Worm (Caenorhabditis elegans) whole organism, dauer: ENCODE results near the gene F52E1.5.

Experiments used
- unc-62 ChIP-seq: sonication (generic microtip); optimal IDR thresholded peaks from 2 replicates; lab custom pipeline; 2017; ENCODE audit warnings: missing biosample characterization, missing genetic modification reagents, missing genetic modification characterization

The F52E1.5 gene

DNA sequence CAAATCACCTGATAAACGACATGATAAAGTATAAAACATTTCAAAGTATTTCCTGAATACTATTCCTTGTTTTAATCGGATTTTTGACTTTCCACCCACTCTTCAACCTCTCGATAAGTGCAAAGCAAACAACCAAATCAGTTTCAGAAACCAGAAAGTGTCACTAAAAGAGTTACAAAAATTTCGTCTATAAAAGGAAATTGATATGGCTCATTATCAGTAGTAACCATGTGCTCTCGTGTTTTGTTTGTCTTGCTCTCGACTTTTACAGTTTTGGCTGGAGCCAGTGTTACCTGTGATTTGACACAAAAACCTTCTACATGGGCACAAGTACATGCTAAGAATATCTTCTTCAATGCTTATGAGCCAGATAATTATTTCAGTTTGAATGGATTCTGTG lies 4.4 kb downstream of the F52E1.5 start, which contains the start of gene F52E1.14:
Gene F52E1.14 (plus strand): TSS at position 207 of the 400 bp plus-strand sequence.
- no peak for TF ChIP-seq unc-62

DNA sequence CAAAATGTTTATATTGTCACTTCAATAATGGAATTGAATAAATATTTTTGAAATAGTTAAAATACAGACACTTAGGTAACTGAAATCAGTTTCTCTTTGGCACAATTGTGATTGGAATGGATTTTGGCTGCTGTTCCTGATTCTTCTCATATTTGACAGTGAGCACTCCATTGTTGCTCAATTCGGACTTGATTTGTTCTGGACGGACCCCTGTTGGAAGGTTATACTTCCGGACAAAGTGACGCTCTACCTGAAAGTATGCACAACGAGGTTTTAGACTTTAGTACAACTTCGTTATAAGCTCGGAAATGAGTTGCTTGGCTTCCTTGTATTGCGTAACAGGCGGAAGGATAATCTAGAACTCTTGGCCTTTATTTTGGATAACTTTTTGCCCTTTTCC lies 5.5 kb downstream of the F52E1.5 start:
- TF ChIP-seq unc-62, result no peak

DNA sequence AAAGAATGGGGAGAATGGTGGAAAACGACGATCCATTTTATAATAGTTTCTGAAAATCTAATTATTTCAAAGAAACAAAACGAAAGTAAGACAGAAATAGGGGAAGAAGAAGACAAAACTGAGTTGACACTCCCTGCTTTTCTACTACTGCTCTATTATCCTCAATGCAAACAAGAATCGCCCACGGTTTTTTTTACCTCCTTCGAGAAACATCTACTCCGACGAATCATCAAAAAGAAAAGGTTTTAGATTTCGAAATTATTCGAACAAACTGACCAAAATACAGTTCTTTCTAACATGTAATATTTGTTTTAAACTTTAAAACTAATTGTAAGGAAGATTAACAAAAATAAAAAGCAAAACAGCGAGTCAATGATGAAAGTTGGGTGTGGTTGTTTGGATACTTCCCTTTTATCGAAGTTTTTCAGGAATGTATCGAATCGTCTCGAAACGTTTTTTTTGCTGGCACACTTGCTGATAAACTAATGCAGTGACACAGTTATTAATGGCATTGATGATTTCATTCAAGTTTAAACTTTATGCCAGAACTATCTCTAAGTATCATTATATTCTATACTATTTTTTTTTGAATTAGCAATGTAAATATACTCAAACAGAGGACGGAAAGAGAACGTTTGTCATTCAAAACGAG lies 6.7 kb downstream of the F52E1.5 start, which contains the start of gene hsp-17:
Gene hsp-17 (minus strand): TSS at position 51 of the 652 bp plus-strand sequence.
- no peak for TF ChIP-seq unc-62

DNA sequence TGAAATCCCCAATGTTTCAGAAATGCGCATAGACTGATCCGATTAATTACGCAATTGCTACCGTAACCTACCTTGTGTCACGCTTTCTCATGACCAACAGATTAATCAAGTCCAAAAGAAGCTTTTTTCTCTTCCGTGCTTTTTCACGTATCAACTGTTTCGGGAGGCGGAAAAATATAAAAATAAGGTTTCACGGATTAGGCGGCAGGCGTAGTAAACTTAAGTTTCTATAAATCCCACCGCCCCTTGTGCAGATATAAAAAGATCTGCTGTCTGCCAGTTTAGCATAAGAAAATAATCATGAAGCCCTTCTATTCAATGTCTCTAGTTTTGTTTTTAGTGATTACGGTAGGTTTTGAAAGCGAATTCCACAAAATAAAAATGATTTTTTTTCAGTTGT lies 7.8 kb downstream of the F52E1.5 start, which contains the start of gene gcy-7:
Gene gcy-7 (plus strand): TSS at position 301 of the 400 bp plus-strand sequence.
- no peak for TF ChIP-seq unc-62

DNA sequence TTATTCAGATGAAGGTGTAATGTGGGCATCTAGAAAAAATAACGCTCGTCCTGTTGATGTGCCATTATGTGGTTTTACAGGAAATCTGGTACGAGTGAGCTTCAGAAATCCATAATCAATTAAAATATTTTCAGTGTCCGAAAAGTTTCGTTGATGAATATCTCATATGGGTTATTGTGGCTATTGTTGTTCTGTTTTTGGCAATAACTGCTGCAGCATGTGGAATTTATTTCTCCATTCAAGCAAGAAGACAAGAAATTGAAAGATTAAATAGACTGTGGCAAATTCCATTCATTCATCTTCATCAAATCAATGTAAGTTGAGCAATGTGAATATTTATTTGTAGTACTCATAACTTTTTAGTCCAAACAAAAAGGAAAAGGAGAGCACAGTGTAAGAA lies 10.0 kb downstream of the F52E1.5 start:
- no peak for TF ChIP-seq unc-62

DNA sequence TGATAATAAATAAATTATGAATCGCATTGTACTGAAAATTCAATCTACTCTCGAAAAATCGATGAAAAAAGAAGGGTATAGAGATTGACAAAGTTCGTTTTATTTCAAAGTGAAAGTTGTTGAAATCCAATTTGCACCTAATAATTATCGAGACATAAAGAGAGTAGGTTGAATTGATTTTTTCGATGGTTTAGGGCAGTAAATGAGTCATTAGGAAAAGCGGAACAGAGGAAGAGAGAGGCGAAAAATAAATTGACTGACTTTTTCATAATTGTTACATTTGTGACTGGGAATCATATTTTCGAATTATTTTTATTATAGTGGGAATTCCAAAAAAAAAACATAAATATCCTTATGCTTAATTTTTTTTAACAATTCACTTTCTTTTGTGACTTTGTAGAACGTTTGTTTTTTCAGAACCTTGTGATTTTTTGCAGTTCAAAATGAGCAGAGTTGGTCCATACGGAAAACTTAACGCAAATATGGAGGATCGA lies 15.1 kb downstream of the F52E1.5 start, which contains the start of the genes pho-6 and F52E1.3:
Gene pho-6 (minus strand): TSS at position 101 of the 494 bp plus-strand sequence.
Gene F52E1.3 (plus strand): TSS at position 444 of the 494 bp plus-strand sequence.
- TF ChIP-seq unc-62, result no peak

DNA sequence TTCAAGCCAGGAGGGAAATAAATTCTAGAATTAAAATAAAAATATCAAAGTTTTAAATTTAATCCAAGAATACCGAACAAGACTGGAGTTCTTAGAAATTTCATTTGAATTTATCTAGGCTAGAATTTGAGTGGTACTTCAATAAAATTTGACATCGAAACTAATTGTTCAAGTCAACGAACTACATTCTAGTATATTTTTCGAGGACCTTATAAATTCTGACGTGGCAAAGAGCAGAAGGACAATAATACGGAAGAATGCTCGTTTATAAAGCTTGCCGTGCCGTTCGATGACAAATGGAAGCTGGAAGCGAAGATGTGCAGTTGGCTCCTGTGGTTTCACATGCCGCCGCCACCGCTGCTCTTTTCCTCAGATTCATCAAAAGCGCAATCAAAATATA lies 21.5 kb downstream of the F52E1.5 start:
- no peak for TF ChIP-seq unc-62

DNA sequence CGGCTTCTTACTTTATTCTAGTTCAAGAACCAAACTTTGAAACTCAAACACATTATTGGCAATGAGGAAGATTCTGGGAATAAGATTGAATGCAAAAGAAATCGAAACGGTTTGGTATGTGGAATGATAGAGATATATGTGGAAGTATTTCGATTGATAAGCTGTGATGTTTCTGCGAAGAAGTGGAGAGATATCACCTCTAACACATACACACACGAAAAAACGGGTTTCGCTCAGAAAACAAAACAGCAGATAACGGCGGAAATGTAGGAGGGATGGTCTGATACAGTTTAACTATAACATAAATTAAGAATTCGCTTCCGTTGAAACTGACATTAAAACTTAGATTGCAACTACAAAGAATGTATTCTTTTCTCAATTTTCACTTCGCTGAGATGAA lies 22.0 kb downstream of the F52E1.5 start:
- TF ChIP-seq unc-62, result no peak

DNA sequence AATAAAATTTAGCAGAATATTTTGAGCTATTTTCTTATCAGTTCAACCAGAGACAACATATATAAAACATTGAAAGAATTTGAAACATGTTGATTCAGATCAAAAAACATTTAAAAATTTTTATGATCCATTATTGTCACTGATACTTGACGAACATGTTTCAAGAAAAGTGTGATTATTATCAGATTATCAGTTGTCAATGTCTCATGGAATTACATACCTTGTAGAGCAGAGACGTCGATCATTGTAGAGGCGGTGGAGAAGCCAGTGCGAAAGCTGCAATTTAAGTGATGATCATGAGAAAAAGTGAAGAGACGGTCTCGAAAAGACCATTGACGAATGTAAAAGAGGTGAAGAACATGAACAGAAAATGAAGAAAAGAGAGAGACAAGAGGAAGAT lies 23.1 kb downstream of the F52E1.5 start, which contains the start of gene F52E1.9:
Gene F52E1.9 (minus strand): TSS at position 278 of the 400 bp plus-strand sequence.
- no peak for TF ChIP-seq unc-62

DNA sequence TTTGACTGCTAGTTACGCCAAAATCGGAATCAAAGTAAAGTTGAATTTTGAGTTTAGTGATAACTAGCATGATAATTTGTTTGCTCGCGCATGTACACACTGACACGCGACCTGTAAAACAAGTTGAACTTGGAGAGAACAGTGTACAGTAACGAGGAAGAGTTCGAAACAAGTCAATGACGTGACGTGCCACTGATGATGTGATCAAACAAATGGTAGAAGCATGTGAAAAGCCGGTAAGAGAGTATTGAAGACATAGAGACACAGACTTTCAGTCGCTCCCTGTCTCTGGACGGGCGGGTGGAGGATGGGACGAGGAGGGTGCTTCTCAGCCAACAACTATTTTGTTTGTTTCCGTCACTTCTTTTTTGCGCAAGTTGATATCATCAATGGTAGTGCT lies 23.8 kb downstream of the F52E1.5 start:
- no peak for TF ChIP-seq unc-62

DNA sequence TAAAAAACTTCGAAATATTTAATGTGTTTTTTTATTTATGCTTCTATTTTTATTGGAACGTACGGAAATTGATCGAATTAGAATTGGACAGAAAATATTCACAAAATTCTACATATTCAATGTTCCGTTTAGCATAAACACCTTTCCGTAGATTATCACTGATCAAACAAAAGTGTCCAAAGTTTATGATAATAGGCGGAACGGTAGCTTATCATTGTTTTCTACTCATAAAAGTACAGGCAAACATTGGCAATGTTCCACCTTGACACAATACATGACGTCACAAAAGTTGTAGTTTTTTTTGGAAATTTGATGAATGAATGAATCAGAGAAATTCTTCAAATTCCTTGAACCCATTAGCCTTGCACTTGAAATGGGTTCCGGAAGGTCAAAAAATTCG lies 24.6 kb downstream of the F52E1.5 start:
- TF ChIP-seq unc-62, result no peak

DNA sequence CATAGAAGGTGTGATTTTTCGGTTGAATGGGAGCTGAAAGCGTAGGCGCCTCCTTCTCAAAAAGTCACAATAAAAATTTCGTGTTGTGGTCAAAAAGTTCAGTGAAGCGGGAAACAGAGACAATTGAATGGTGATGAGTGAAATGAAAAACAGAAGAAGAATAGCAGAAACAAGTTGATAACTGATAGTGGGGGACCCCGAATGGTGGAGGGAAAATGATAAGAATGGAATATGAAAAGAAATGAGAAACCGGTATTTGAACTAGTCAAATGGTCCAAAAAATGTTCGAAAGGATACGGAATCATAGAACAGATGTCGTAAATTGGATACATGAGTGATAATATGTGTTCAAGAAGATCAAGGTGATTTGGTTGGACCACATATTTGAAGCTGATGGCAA lies 25.0 kb downstream of the F52E1.5 start:
- no peak for TF ChIP-seq unc-62

DNA sequence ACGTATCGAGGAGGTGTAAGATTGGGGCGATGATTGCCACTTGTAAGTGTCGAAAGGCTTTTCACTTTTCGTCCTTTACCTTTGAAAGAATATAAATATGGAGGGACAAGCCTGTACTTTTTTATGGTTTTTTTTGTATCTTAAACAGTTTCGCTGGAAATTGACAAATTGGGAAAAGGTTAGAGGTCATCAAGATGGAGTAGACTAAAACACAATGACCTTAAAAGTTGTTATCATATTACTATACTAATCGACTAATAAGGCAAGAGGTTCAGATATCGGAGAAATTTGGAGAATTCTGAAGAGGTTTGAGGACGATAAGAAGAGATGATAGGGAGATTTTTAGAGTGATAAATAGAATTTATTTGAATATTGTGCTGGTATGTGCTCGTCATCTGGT lies 26.8 kb downstream of the F52E1.5 start:
- TF ChIP-seq unc-62, result no peak

DNA sequence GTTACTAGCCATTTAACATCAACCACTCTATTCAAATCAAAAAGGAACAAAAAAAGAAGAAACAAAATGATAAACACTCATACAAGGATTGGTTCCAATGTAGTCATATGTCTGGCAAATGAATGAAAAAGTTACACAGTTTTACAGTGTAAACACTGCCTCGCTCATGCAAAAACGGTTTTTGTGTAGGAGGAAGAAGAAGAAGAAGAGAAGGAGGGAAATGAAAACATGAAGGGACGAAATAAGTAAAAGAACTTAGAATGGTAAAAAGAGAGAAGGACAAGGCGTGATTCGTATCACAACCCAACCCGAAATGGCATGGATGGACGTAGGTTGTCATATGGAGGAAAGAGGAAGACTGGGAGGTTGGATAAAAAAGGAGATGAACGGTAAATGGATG lies 27.6 kb downstream of the F52E1.5 start:
- no peak for TF ChIP-seq unc-62

DNA sequence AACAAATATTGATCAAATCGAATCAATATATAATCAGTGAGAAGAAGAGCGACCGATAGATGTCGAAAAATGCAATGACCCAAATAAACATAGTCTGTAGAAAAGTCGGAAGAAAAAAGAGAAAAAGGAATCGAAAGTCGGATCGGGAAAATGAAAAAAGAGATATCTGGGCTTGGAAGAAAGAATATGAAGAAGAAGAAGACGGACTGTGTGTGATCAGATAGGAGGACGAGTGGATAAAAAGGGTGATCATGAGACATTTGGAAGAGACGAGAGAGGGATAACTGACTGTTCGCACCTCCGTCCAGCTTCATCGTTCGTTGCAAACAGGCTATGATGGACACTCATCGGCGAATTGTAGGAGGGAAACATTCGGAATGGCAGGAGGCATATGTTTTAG lies 30.3 kb downstream of the F52E1.5 start:
- no peak for TF ChIP-seq unc-62

DNA sequence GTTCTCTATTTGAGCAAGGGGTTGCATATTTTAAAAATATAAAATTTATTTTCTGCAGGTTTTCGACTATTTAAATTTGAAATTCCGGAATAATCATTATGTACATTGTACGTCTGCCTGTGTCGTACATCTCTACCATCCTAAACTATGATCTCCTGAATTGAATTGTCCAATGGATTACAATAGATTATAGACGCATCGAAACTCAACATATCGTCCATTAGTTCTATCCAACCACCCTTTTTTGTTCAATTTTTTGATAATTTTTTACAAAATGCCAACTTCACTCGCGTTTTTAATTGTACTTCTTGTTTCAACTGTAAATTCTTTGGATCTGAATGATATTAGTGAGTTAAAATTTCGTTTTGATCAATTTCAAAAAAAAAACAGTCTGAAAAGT lies 31.1 kb downstream of the F52E1.5 start, which contains the start of gene F52E1.2:
Gene F52E1.2 (plus strand): TSS at position 190 of the 400 bp plus-strand sequence.
- no peak for TF ChIP-seq unc-62

DNA sequence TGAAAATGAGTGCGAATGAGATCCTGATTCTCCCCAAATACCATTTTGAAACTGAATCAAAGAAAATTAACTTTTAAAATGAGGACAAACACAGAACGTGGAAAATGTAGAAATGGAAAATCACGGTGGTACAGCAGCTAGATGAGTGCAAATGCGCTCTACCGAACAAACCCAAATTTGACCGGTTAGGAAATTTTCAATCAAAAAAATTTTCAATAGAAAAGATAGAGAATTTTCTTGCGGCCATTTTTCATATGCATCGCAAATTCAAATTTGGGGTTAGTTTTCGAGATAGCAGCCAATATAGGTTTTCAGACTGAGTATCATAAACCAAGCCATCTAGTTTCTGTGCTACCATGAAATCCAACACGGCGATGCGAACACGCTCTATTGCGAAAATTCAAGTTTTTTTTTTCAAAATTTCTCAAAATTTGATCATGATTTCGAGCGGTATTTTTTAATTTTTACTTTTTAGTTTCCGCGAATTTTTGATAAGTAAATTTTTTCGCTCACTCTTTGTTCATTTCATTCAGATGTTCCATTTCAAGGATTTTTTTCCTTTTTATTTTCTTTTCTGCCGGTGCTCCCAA lies 34.2 kb downstream of the F52E1.5 start, which contains the start of gene vha-18:
Gene vha-18 (minus strand): TSS at position 51 of the 590 bp plus-strand sequence.
- TF ChIP-seq unc-62, result no peak
